Fruit fly (Drosophila melanogaster) whole organism, adult: ENCODE measurements around the gene CG7330.

ENCODE experiments used
- CG11617 ChIP-seq: fragments of 200-800 bp; sonication (Bioruptor generic); optimal IDR thresholded peaks from 2 replicates; lab custom pipeline; 2017; ENCODE audit warnings: mild to moderate bottlenecking, missing biosample characterization, missing genetic modification reagents, missing genetic modification characterization
- CG14711 ChIP-seq: fragments of 200-800 bp; sonication (Bioruptor generic); optimal IDR thresholded peaks from 2 replicates; lab custom pipeline; 2018; ENCODE audit warnings: missing biosample characterization, mild to moderate bottlenecking, missing genetic modification characterization, moderate library complexity
- CG1620 ChIP-seq: fragments of 200-800 bp; sonication (Bioruptor generic); optimal IDR thresholded peaks from 2 replicates; lab custom pipeline; 2016; ENCODE audit warnings: missing biosample characterization, missing genetic modification characterization
- CG33017 ChIP-seq: fragments of 200-800 bp; sonication (Bioruptor generic); optimal IDR thresholded peaks from 2 replicates; lab custom pipeline; 2018; ENCODE audit warnings: missing biosample characterization, mild to moderate bottlenecking, missing genetic modification characterization, moderate library complexity
- CG7045 ChIP-seq: fragments of 200-800 bp; sonication (Bioruptor generic); optimal IDR thresholded peaks from 2 replicates; lab custom pipeline; 2017; ENCODE audit warnings: missing biosample characterization, mild to moderate bottlenecking, missing genetic modification characterization
- Crg-1 ChIP-seq: fragments of 200-800 bp; sonication (Bioruptor generic); optimal IDR thresholded peaks from 2 replicates; lab custom pipeline; 2016; ENCODE audit warnings: missing biosample characterization, missing genetic modification characterization
- Hr96 ChIP-seq: fragments of 200-800 bp; sonication (Bioruptor generic); optimal IDR thresholded peaks from 2 replicates; lab custom pipeline; 2016; ENCODE audit warnings: missing biosample characterization, missing genetic modification characterization
- Mnt ChIP-seq: fragments of 200-800 bp; sonication (Bioruptor generic); optimal IDR thresholded peaks from 2 replicates; lab custom pipeline; 2016; ENCODE audit warnings: missing biosample characterization, mild to moderate bottlenecking, missing genetic modification characterization
- bab1 ChIP-seq: fragments of 200-800 bp; sonication (Bioruptor generic); optimal IDR thresholded peaks from 3 replicates; lab custom pipeline; 2019; ENCODE audit warnings: missing biosample characterization, mild to moderate bottlenecking, missing genetic modification characterization, moderate library complexity
- cic ChIP-seq: fragments of 200-800 bp; sonication (Bioruptor generic); optimal IDR thresholded peaks from 2 replicates; lab custom pipeline; 2017; ENCODE audit warnings: missing biosample characterization, mild to moderate bottlenecking, missing genetic modification characterization, moderate library complexity
- cnc ChIP-seq, 2 experiments: fragments of >200 bp; optimal IDR thresholded peaks; 2 replicates each; lab custom pipeline; 2017
- kay ChIP-seq: fragments of 200-800 bp; sonication (Bioruptor generic); peaks from one replicate; lab custom pipeline; 2016; ENCODE audit warnings: missing biosample characterization, missing genetic modification characterization, borderline replicate concordance
- ovo ChIP-seq: fragments of 200-800 bp; sonication (Bioruptor generic); optimal IDR thresholded peaks from 2 replicates; lab custom pipeline; 2016; ENCODE audit warnings: missing biosample characterization, missing genetic modification characterization
- pad ChIP-seq: fragments of 200-800 bp; sonication (Bioruptor generic); optimal IDR thresholded peaks from 3 replicates; lab custom pipeline; 2017; ENCODE audit warnings: missing biosample characterization, missing genetic modification characterization, mild to moderate bottlenecking, moderate library complexity, missing genetic modification reagents

dm6 chr3L:18163127-18163526 is 14.4 kb downstream of the CG7330 start:
- TF ChIP-seq Mnt (GFP tag; lab: Kevin White, UChicago) (no peak), CG11617 (GFP tag; lab: Kevin White, UChicago) (no peak), Crg-1 (no peak), Hr96 (no peak), ovo (GFP tag; lab: Kevin White, UChicago) (no peak), pad (GFP tag; lab: Kevin White, UChicago) (no peak), CG1620 (GFP tag; lab: Kevin White, UChicago) (no peak), CG7045 (GFP tag; lab: Kevin White, UChicago) (no peak), CG33017 (no peak), cnc (optimal IDR thresholded peaks at IDR 0.05; lab: Kevin White, UChicago) (no peak), kay (GFP tag; lab: Kevin White, UChicago) (no peak), bab1 (GFP tag; lab: Kevin White, UChicago) (no peak), cic (GFP tag; lab: Kevin White, UChicago) (no peak), CG14711 (tag; lab: Kevin White, UChicago) (no peak)
